Fruit fly (Drosophila melanogaster) whole organism, wandering third instar larva: ENCODE data around the gene Ets21C.

Source experiments
- Abd-B ChIP-seq: fragments of >200 bp; optimal IDR thresholded peaks from 2 replicates; lab custom pipeline; 2017; ENCODE audit warnings: missing biosample characterization, missing genetic modification characterization
- CG32264 ChIP-seq: fragments of 200-800 bp; sonication (Bioruptor generic); optimal IDR thresholded peaks from 2 replicates; lab custom pipeline; 2016; ENCODE audit warnings: missing biosample characterization, missing genetic modification characterization
- Dfd ChIP-seq: fragments of >200 bp; optimal IDR thresholded peaks from 2 replicates; lab custom pipeline; 2017; ENCODE audit warnings: missing biosample characterization, missing genetic modification characterization
- Hnf4 ChIP-seq: fragments of 200-800 bp; sonication (Bioruptor generic); optimal IDR thresholded peaks from 2 replicates; lab custom pipeline; 2016; ENCODE audit warnings: missing biosample characterization, mild to moderate bottlenecking, missing genetic modification characterization
- Hr78 ChIP-seq: fragments of >200 bp; optimal IDR thresholded peaks from 2 replicates; lab custom pipeline; 2017; ENCODE audit warnings: missing biosample characterization, missing genetic modification characterization
- OdsH ChIP-seq: fragments of 200-800 bp; sonication (Bioruptor generic); optimal IDR thresholded peaks from 2 replicates; lab custom pipeline; 2016; ENCODE audit warnings: missing biosample characterization, mild to moderate bottlenecking, missing genetic modification characterization
- Sp1 ChIP-seq: fragments of 200-800 bp; sonication (Bioruptor generic); optimal IDR thresholded peaks from 3 replicates; lab custom pipeline; 2019; ENCODE audit warnings: missing biosample characterization, mild to moderate bottlenecking, missing genetic modification characterization, moderate library complexity
- brk ChIP-seq: fragments of 200-800 bp; sonication (Bioruptor generic); optimal IDR thresholded peaks from 2 replicates; lab custom pipeline; 2016; ENCODE audit warnings: missing biosample characterization, mild to moderate bottlenecking, missing genetic modification characterization
- ey ChIP-seq: fragments of 200-800 bp; sonication (Bioruptor generic); optimal IDR thresholded peaks from 2 replicates; lab custom pipeline; 2016; ENCODE audit warnings: missing biosample characterization, missing genetic modification characterization
- h ChIP-seq: fragments of 200-800 bp; sonication (Bioruptor generic); optimal IDR thresholded peaks from 3 replicates; lab custom pipeline; 2016; ENCODE audit warnings: missing biosample characterization, mild to moderate bottlenecking, missing genetic modification characterization
- lola ChIP-seq: fragments of >200 bp; optimal IDR thresholded peaks from 2 replicates; lab custom pipeline; 2017; ENCODE audit warnings: missing biosample characterization, missing genetic modification characterization
- psq ChIP-seq: fragments of 200-800 bp; sonication (Bioruptor generic); optimal IDR thresholded peaks from 3 replicates; lab custom pipeline; 2017; ENCODE audit warnings: missing biosample characterization, mild to moderate bottlenecking, missing genetic modification characterization, moderate library complexity

dm6 chr2L:594635-595384 lies 42.1 kb upstream of the Ets21C start, which contains the start of gene Gsc:
- TF ChIP-seq psq (GFP tag; lab: Kevin White, UChicago) (no peak), Abd-B (no peak), brk (no peak), h (GFP tag; lab: Kevin White, UChicago) (no peak), CG32264 (GFP tag; lab: Kevin White, UChicago) (no peak), OdsH (GFP tag; lab: Kevin White, UChicago) (no peak), Hr78 (GFP tag; lab: Kevin White, UChicago) (no peak), Sp1 (no peak), Dfd (GFP tag; lab: Kevin White, UChicago) (no peak), Hnf4 (GFP tag; lab: Kevin White, UChicago) (no peak), ey (GFP tag; lab: Kevin White, UChicago) (no peak), lola (GFP tag; lab: Kevin White, UChicago) (no peak)
